Worm (Caenorhabditis elegans): Measurements from ENCODE around the gene cki-2.

The cki-2 gene

ce11 chrII:7839703-7840102 is 23.4 kb downstream of the cki-2 start:
- TF ChIP-seq mls-2 (tag; optimal IDR thresholded peaks at IDR 0.05), result peak; percentile 7
- TF ChIP-seq bed-3 (GFP tag; optimal IDR thresholded peaks at IDR 0.05), result no peak
- TF ChIP-seq nhr-12 (tag; optimal IDR thresholded peaks at IDR 0.05), result no peak
- no peak for TF ChIP-seq elt-3 (tag; optimal IDR thresholded peaks at IDR 0.05)
- TF ChIP-seq blmp-1 (tag; optimal IDR thresholded peaks at IDR 0.05), result peak; percentile 55

- TF ChIP-seq nhr-76 (tag; optimal IDR thresholded peaks at IDR 0.05) (no peak), blmp-1 (tag; optimal IDR thresholded peaks at IDR 0.05) (no peak), mab-5 (tag; optimal IDR thresholded peaks at IDR 0.05) (no peak), sptf-1 (tag; optimal IDR thresholded peaks at IDR 0.05) (no peak), snpc-4 (tag; optimal IDR thresholded peaks at IDR 0.05) (no peak), mls-2 (tag; optimal IDR thresholded peaks at IDR 0.05) (no peak), unc-62 (GFP tag; optimal IDR thresholded peaks at IDR 0.05) (no peak), flh-1 (GFP tag; optimal IDR thresholded peaks at IDR 0.05) (no peak), bed-3 (GFP tag; optimal IDR thresholded peaks at IDR 0.05) (no peak), nhr-12 (tag; optimal IDR thresholded peaks at IDR 0.05) (no peak), sem-2 (GFP tag; optimal IDR thresholded peaks at IDR 0.05) (no peak), lsy-2 (tag; optimal IDR thresholded peaks at IDR 0.05) (no peak), ceh-39 (tag; optimal IDR thresholded peaks at IDR 0.05) (no peak), lin-32 (GFP tag; optimal IDR thresholded peaks at IDR 0.05) (no peak), ztf-11 (tag; optimal IDR thresholded peaks at IDR 0.05) (no peak), M03D4.4 (tag; optimal IDR thresholded peaks at IDR 0.05) (no peak)
Measured at ce11 chrII:7842053-7842452, 25.8 kb downstream of the cki-2 start, which contains the start of gene klp-3. klp-3 (plus strand) TSS chrII:7842353.

ce11 chrII:7845571-7846236 is 29.4 kb downstream of the cki-2 start, which contains the start of gene T09A5.4:
T09A5.4 (plus strand) TSS chrII:7846186.
- no peak for TF ChIP-seq nhr-76 (tag; optimal IDR thresholded peaks at IDR 0.05)
- no peak for TF ChIP-seq unc-120 (tag; optimal IDR thresholded peaks at IDR 0.05; ENCODE audit: poor library complexity, severe bottlenecking)
- no peak for TF ChIP-seq M03D4.4 (tag; optimal IDR thresholded peaks at IDR 0.05)
- TF ChIP-seq flh-1 (GFP tag; optimal IDR thresholded peaks at IDR 0.05), result no peak
- TF ChIP-seq unc-39 (tag; optimal IDR thresholded peaks at IDR 0.05), result no peak
- TF ChIP-seq elt-1 (tag; optimal IDR thresholded peaks at IDR 0.05; ENCODE audit: borderline replicate concordance, insufficient read depth), result no peak
- TF ChIP-seq bed-3 (GFP tag; optimal IDR thresholded peaks at IDR 0.05), result no peak
- no peak for TF ChIP-seq mls-2 (tag; optimal IDR thresholded peaks at IDR 0.05)
- no peak for TF ChIP-seq blmp-1 (tag; optimal IDR thresholded peaks at IDR 0.05)
- no peak for TF ChIP-seq nhr-237 (tag; optimal IDR thresholded peaks at IDR 0.05)
- TF ChIP-seq sptf-1 (tag; optimal IDR thresholded peaks at IDR 0.05), result no peak
- TF ChIP-seq nhr-2 (tag; optimal IDR thresholded peaks at IDR 0.05), result no peak
- no peak for TF ChIP-seq ceh-83 (GFP tag; optimal IDR thresholded peaks at IDR 0.05)
- no peak for TF ChIP-seq pha-4 (tag; optimal IDR thresholded peaks at IDR 0.05)
- TF ChIP-seq zip-8 (tag; optimal IDR thresholded peaks at IDR 0.05), result no peak
- TF ChIP-seq cnd-1 (tag; optimal IDR thresholded peaks at IDR 0.05), result no peak
- TF ChIP-seq ham-2 (GFP tag; optimal IDR thresholded peaks at IDR 0.05), result no peak
- TF ChIP-seq lin-13 (tag; optimal IDR thresholded peaks at IDR 0.05), result no peak
- no peak for TF ChIP-seq mab-5 (tag; optimal IDR thresholded peaks at IDR 0.05)

ce11 chrII:7849697-7850096 is 33.4 kb downstream of the cki-2 start, which contains the start of gene acr-7:
acr-7 (minus strand) TSS chrII:7849797.
- TF ChIP-seq mab-5 (tag; optimal IDR thresholded peaks at IDR 0.05) (no peak), unc-62 (GFP tag; optimal IDR thresholded peaks at IDR 0.05) (no peak), ces-1 (GFP tag; optimal IDR thresholded peaks at IDR 0.05) (no peak), M03D4.4 (tag; optimal IDR thresholded peaks at IDR 0.05) (no peak), nhr-12 (tag; optimal IDR thresholded peaks at IDR 0.05) (no peak), snpc-4 (tag; optimal IDR thresholded peaks at IDR 0.05) (no peak), unc-120 (tag; optimal IDR thresholded peaks at IDR 0.05; ENCODE audit: poor library complexity, severe bottlenecking) (no peak), lin-32 (GFP tag; optimal IDR thresholded peaks at IDR 0.05) (no peak), lsy-2 (tag; optimal IDR thresholded peaks at IDR 0.05) (no peak), zip-8 (tag; optimal IDR thresholded peaks at IDR 0.05) (no peak), ham-2 (GFP tag; optimal IDR thresholded peaks at IDR 0.05) (no peak)

- TF ChIP-seq tbx-8 (GFP tag; optimal IDR thresholded peaks at IDR 0.05), result no peak
- TF ChIP-seq unc-62 (GFP tag; optimal IDR thresholded peaks at IDR 0.05), result peak; percentile 7
Measured at ce11 chrII:7850575-7850974, 34.3 kb downstream of the cki-2 start.

Measured in whole organism, mixed stage, embryonic.